Worm (Caenorhabditis elegans) whole organism, L1 larva: ENCODE measurements around the gene ccdc-149.
A peak's percentile ranks its signal among the peaks of the same experiment; 100 is the strongest.

ENCODE experiments used
- C16A3.4 ChIP-seq: fragments of 150-350 bp; optimal IDR thresholded peaks from 2 replicates; lab custom pipeline; 2014; ENCODE audit warnings: missing biosample characterization, missing genetic modification characterization
- aly-2 ChIP-seq: fragments of 150-350 bp; optimal IDR thresholded peaks from 2 replicates; lab custom pipeline; 2014; ENCODE audit warnings: missing biosample characterization, missing genetic modification characterization
- blmp-1 ChIP-seq: fragments of 150-350 bp; optimal IDR thresholded peaks from 2 replicates; lab custom pipeline; 2014; ENCODE audit warnings: missing biosample characterization, missing genetic modification characterization
- ceh-8 ChIP-seq: fragments of 200-800 bp; sonication (Bioruptor generic); optimal IDR thresholded peaks from 2 replicates; lab custom pipeline; 2018; ENCODE audit warnings: mild to moderate bottlenecking, missing genetic modification characterization, moderate library complexity, missing compliant biosample characterization
- ceh-82 ChIP-seq, 3 experiments: fragments of 150-350 bp in 1 of 3; sonication (generic microtip) in 2 of 3; optimal IDR thresholded peaks; 2 replicates each; lab custom pipeline; 2014 to 2017; ENCODE audit warnings: missing biosample characterization in 3 of 3, missing genetic modification characterization in 3 of 3
- dpl-1 ChIP-seq, 3 experiments: fragments of 150-350 bp in 2 of 3; sonication (generic microtip) in 1 of 3; optimal IDR thresholded peaks; 2 replicates each; lab custom pipeline; 2014 to 2017; ENCODE audit warnings: missing biosample characterization in 3 of 3, missing genetic modification characterization in 3 of 3, missing genetic modification reagents in 3 of 3
- efl-1 ChIP-seq, 4 experiments: fragments of 150-350 bp; optimal IDR thresholded peaks in 3 of 4; peaks in 1 of 4; 1 replicate in 1 of 4; 2 replicates in 3 of 4; lab custom pipeline; 2014; ENCODE audit warnings: missing biosample characterization in 2 of 4, missing genetic modification characterization in 2 of 4, missing genetic modification reagents in 2 of 4
- efl-3 ChIP-seq: fragments of 200-800 bp; sonication (Bioruptor generic); optimal IDR thresholded peaks from 2 replicates; lab custom pipeline; 2018; ENCODE audit warnings: mild to moderate bottlenecking, missing genetic modification characterization, missing compliant biosample characterization
- egl-13 ChIP-seq: sonication (generic microtip); optimal IDR thresholded peaks from 2 replicates; lab custom pipeline; 2016; ENCODE audit warnings: missing genotype, missing genetic modification reagents, missing genetic modification characterization, missing compliant biosample characterization
- elt-2 ChIP-seq: sonication (generic microtip); optimal IDR thresholded peaks from 2 replicates; lab custom pipeline; 2016; ENCODE audit warnings: missing genetic modification characterization, mild to moderate bottlenecking, inconsistent platforms, missing compliant biosample characterization, missing genetic modification reagents
- elt-3 ChIP-seq, 6 experiments: fragments of 150-350 bp in 1 of 6; sonication (generic microtip); optimal IDR thresholded peaks; 2 replicates each; lab custom pipeline; 2017 to 2018; ENCODE audit warnings: missing biosample characterization in 6 of 6, missing genetic modification characterization in 6 of 6, inconsistent platforms in 1 of 6
- ets-5 ChIP-seq: fragments of 200-800 bp; sonication (Bioruptor generic); IDR thresholded peaks from 2 replicates; pipeline ENCODE4 v1.3.6; 2022; ENCODE audit warnings: missing genetic modification characterization, missing compliant biosample characterization
- grh-1 ChIP-seq: fragments of 200-800 bp; sonication (Bioruptor generic); IDR thresholded peaks from 2 replicates; pipeline ENCODE4 v1.3.6; 2022; ENCODE audit warnings: missing genetic modification reagents, missing genetic modification characterization, missing compliant biosample characterization
- hlh-4 ChIP-seq: sonication (generic microtip); optimal IDR thresholded peaks from 2 replicates; lab custom pipeline; 2016; ENCODE audit warnings: mild to moderate bottlenecking, missing genetic modification characterization, missing compliant biosample characterization
- hpl-2 ChIP-seq: fragments of 150-350 bp; optimal IDR thresholded peaks from 2 replicates; lab custom pipeline; 2014; ENCODE audit warnings: missing biosample characterization, missing genetic modification reagents, missing genetic modification characterization
- irx-1 ChIP-seq: sonication (generic microtip); optimal IDR thresholded peaks from 2 replicates; lab custom pipeline; 2016; ENCODE audit warnings: missing genetic modification characterization, missing compliant biosample characterization
- jun-1 ChIP-seq: fragments of 150-350 bp; optimal IDR thresholded peaks from 2 replicates; lab custom pipeline; 2014; ENCODE audit warnings: missing biosample characterization, missing genetic modification reagents, missing genetic modification characterization
- lin-14 ChIP-seq: fragments of 200-800 bp; sonication (Bioruptor generic); optimal IDR thresholded peaks from 2 replicates; lab custom pipeline; 2018; ENCODE audit warnings: mild to moderate bottlenecking, missing genetic modification characterization, moderate library complexity, missing compliant biosample characterization
- lin-35 ChIP-seq, 2 experiments: fragments of 150-350 bp; optimal IDR thresholded peaks; 2 replicates each; lab custom pipeline; 2014; ENCODE audit warnings: missing biosample characterization in 2 of 2, missing genetic modification characterization in 2 of 2, missing genetic modification reagents in 2 of 2
- lsy-2 ChIP-seq, 2 experiments: fragments of 150-350 bp; optimal IDR thresholded peaks; 2 replicates each; lab custom pipeline; 2014; ENCODE audit warnings: missing biosample characterization in 2 of 2, missing genetic modification characterization in 2 of 2
- mdl-1 ChIP-seq, 2 experiments: fragments of 150-350 bp; optimal IDR thresholded peaks; 2 replicates each; lab custom pipeline; 2014 to 2017; ENCODE audit warnings: missing biosample characterization in 2 of 2, missing genetic modification characterization in 2 of 2, inconsistent platforms in 1 of 2
- mep-1 ChIP-seq: fragments of 150-350 bp; optimal IDR thresholded peaks from 2 replicates; lab custom pipeline; 2014; ENCODE audit warnings: missing biosample characterization, missing genetic modification characterization
- nhr-11 ChIP-seq: fragments of 150-350 bp; optimal IDR thresholded peaks from 2 replicates; lab custom pipeline; 2014; ENCODE audit warnings: missing biosample characterization, missing genetic modification characterization
- nhr-12 ChIP-seq: sonication (generic microtip); optimal IDR thresholded peaks from 2 replicates; lab custom pipeline; 2017; ENCODE audit warnings: missing biosample characterization, missing genetic modification characterization
- nhr-28 ChIP-seq: fragments of 150-350 bp; optimal IDR thresholded peaks from 2 replicates; lab custom pipeline; 2014; ENCODE audit warnings: missing biosample characterization, missing genetic modification characterization
- nhr-90 ChIP-seq: sonication (generic microtip); optimal IDR thresholded peaks from 2 replicates; lab custom pipeline; 2016; ENCODE audit warnings: mild to moderate bottlenecking, missing genetic modification characterization, missing compliant biosample characterization; ENCODE audit not compliant: poor library complexity
- pag-3 ChIP-seq: sonication (generic microtip); optimal IDR thresholded peaks from 2 replicates; lab custom pipeline; 2017; ENCODE audit warnings: missing genetic modification characterization, mild to moderate bottlenecking, missing compliant biosample characterization, antibody characterized with exemption, borderline replicate concordance; ENCODE audit not compliant: insufficient read depth
- pax-3 ChIP-seq: fragments of 200-800 bp; sonication (Bioruptor generic); optimal IDR thresholded peaks from 2 replicates; lab custom pipeline; 2018; ENCODE audit warnings: mild to moderate bottlenecking, missing genetic modification characterization, moderate library complexity, missing compliant biosample characterization
- pqm-1 ChIP-seq: sonication (generic microtip); optimal IDR thresholded peaks from 3 replicates; lab custom pipeline; 2017; ENCODE audit warnings: missing biosample characterization, missing genetic modification characterization
- skn-1 ChIP-seq: fragments of 150-350 bp; optimal IDR thresholded peaks from 2 replicates; lab custom pipeline; 2014; ENCODE audit warnings: missing biosample characterization, missing genetic modification characterization
- sox-4 ChIP-seq: sonication (generic microtip); optimal IDR thresholded peaks from 2 replicates; lab custom pipeline; 2016; ENCODE audit warnings: missing genetic modification characterization, missing compliant biosample characterization
- tbx-2 ChIP-seq: sonication (generic microtip); optimal IDR thresholded peaks from 2 replicates; lab custom pipeline; 2016; ENCODE audit warnings: missing genetic modification characterization, missing compliant biosample characterization
- tlp-1 ChIP-seq: fragments of 150-350 bp; optimal IDR thresholded peaks from 2 replicates; lab custom pipeline; 2014; ENCODE audit warnings: missing biosample characterization, missing genetic modification characterization
- unc-130 ChIP-seq: fragments of 150-350 bp; optimal IDR thresholded peaks from 2 replicates; lab custom pipeline; 2017; ENCODE audit warnings: missing biosample characterization, missing genetic modification characterization, inconsistent platforms
- unc-30 ChIP-seq: sonication (generic microtip); optimal IDR thresholded peaks from 2 replicates; lab custom pipeline; 2017; ENCODE audit warnings: missing biosample characterization, missing genetic modification characterization
- xbp-1 ChIP-seq: sonication (generic microtip); optimal IDR thresholded peaks from 2 replicates; lab custom pipeline; 2016; ENCODE audit warnings: missing genetic modification characterization, missing compliant biosample characterization
- zip-4 ChIP-seq: fragments of 200-800 bp; sonication (Bioruptor generic); optimal IDR thresholded peaks from 2 replicates; lab custom pipeline; 2018; ENCODE audit warnings: mild to moderate bottlenecking, missing genetic modification characterization, moderate library complexity, missing compliant biosample characterization
- ztf-4 ChIP-seq: fragments of 150-350 bp; optimal IDR thresholded peaks from 2 replicates; lab custom pipeline; 2014; ENCODE audit warnings: missing biosample characterization, missing genetic modification characterization

ccdc-149 gene

ce11 chrX:11518415-11518814, 7.2 kb upstream of the ccdc-149 start:
- TF ChIP-seq irx-1 (tag; lab: Kevin White, UChicago) (no peak), ets-5 (GFP tag; lab: Robert Waterston, UW) (no peak), skn-1 (tag; lab: Kevin White, UChicago) (no peak), lin-35 (GFP tag; optimal IDR thresholded peaks at IDR 0.05; lab: Kevin White, UChicago) (no peak), unc-130 (tag; lab: Kevin White, UChicago) (no peak), nhr-11 (no peak), pag-3 (tag; lab: Kevin White, UChicago) (no peak), elt-3 (tag; optimal IDR thresholded peaks at IDR 0.05; lab: Kevin White, UChicago) (no peak)
- TF ChIP-seq, all 84 proteins: peak for 0

- TF ChIP-seq xbp-1, result no peak
- TF ChIP-seq C16A3.4 (tag; lab: Kevin White, UChicago), result no peak
- no peak for TF ChIP-seq lin-14
- no peak for TF ChIP-seq irx-1 (tag; lab: Kevin White, UChicago)
- TF ChIP-seq nhr-90, result no peak
- no peak for TF ChIP-seq efl-3 (GFP tag; lab: Kevin White, UChicago)
- TF ChIP-seq skn-1 (tag; lab: Kevin White, UChicago), result no peak
- no peak for TF ChIP-seq hlh-4 (tag; lab: Kevin White, UChicago)
Observed at ce11 chrX:11517433-11517832, 6.2 kb upstream of the ccdc-149 start.

- TF ChIP-seq pqm-1 (tag; lab: Kevin White, UChicago), result peak; percentile 36
- no peak for TF ChIP-seq unc-30 (tag; lab: Kevin White, UChicago)
- peak in 1 of 2 experiments; percentile 26 for TF ChIP-seq lin-35 (GFP tag; optimal IDR thresholded peaks at IDR 0.05; lab: Kevin White, UChicago)
- TF ChIP-seq jun-1 (tag; lab: Kevin White, UChicago), result peak; percentile 27
- no peak for TF ChIP-seq aly-2
- TF ChIP-seq mdl-1 (tag; optimal IDR thresholded peaks at IDR 0.05; lab: Kevin White, UChicago), result peak in 1 of 2 experiments; percentile 0
- no peak for TF ChIP-seq nhr-12 (tag; lab: Kevin White, UChicago)
- peak; percentile 26 for TF ChIP-seq lin-14
- TF ChIP-seq elt-2 (tag; lab: Kevin White, UChicago), result peak; percentile 94
- peak; percentile 11 for TF ChIP-seq nhr-90
Observed at ce11 chrX:11515381-11515780, 4.1 kb upstream of the ccdc-149 start.

- TF ChIP-seq lin-35 (GFP tag; optimal IDR thresholded peaks at IDR 0.05; lab: Kevin White, UChicago) (peak in 1 of 2 experiments; percentile 19), blmp-1 (tag; lab: Kevin White, UChicago) (no peak), efl-1 (optimal IDR thresholded peaks at IDR 0.05; lab: Kevin White, UChicago) (no peak), efl-1 (GFP tag; optimal IDR thresholded peaks at IDR 0.05 in 1 of 2; lab: Kevin White, UChicago) (peak in 1 of 2 experiments; percentile 43), elt-2 (tag; lab: Kevin White, UChicago) (peak; percentile 80), lin-14 (peak; percentile 18), pqm-1 (tag; lab: Kevin White, UChicago) (peak; percentile 17)
Observed at ce11 chrX:11509547-11509946, 1.7 kb downstream of the ccdc-149 start.

- TF ChIP-seq zip-4 (GFP tag; lab: Kevin White, UChicago) (no peak), sox-4 (tag; lab: Kevin White, UChicago) (no peak), pax-3 (tag; lab: Kevin White, UChicago) (no peak), lsy-2 (tag; optimal IDR thresholded peaks at IDR 0.05; lab: Kevin White, UChicago) (no peak), lin-35 (GFP tag; optimal IDR thresholded peaks at IDR 0.05; lab: Kevin White, UChicago) (no peak), egl-13 (tag; lab: Kevin White, UChicago) (no peak), aly-2 (no peak), nhr-11 (no peak), grh-1 (no peak)
Observed at ce11 chrX:11507836-11508235, 3.4 kb downstream of the ccdc-149 start.

- no peak for TF ChIP-seq ceh-8 (GFP tag; lab: Kevin White, UChicago)
- TF ChIP-seq mep-1 (tag; lab: Kevin White, UChicago), result no peak
- no peak for TF ChIP-seq unc-130 (tag; lab: Kevin White, UChicago)
- no peak for TF ChIP-seq nhr-28
- no peak for TF ChIP-seq hlh-4 (tag; lab: Kevin White, UChicago)
- TF ChIP-seq tbx-2 (tag; lab: Kevin White, UChicago), result no peak
- TF ChIP-seq ceh-82 (tag; optimal IDR thresholded peaks at IDR 0.05; lab: Kevin White, UChicago), result no peak
- no peak for TF ChIP-seq hpl-2 (GFP tag; lab: Kevin White, UChicago)
- no peak for TF ChIP-seq ztf-4
- no peak for TF ChIP-seq tlp-1
- TF ChIP-seq jun-1 (tag; lab: Kevin White, UChicago), result no peak
- no peak for TF ChIP-seq dpl-1 (GFP tag; optimal IDR thresholded peaks at IDR 0.05; lab: Kevin White, UChicago)
Observed at ce11 chrX:11501967-11502366, 9.3 kb downstream of the ccdc-149 start, which contains the start of gene F29G6.1. TSS of gene F29G6.1 (plus strand) at chrX:11502267.
